Worm (Caenorhabditis elegans) whole organism, young adult: ENCODE measurements around the gene atp-2.
A peak's percentile ranks its signal among the peaks of the same experiment; 100 is the strongest.

Source experiments
- B0261.1 ChIP-seq: sonication (generic microtip); optimal IDR thresholded peaks from 2 replicates; lab custom pipeline; 2016; ENCODE audit warnings: mild to moderate bottlenecking, missing genetic modification characterization, moderate library complexity, missing compliant biosample characterization
- C17E4.6 ChIP-seq: fragments of 200-800 bp; sonication (Bioruptor generic); IDR thresholded peaks from 2 replicates; pipeline ENCODE4 v1.3.6; 2022; ENCODE audit warnings: missing genetic modification reagents, missing genetic modification characterization, missing compliant biosample characterization
- F23B12.7 ChIP-seq: sonication (generic microtip); optimal IDR thresholded peaks from 2 replicates; lab custom pipeline; 2017; ENCODE audit warnings: missing genetic modification characterization, mild to moderate bottlenecking, missing compliant biosample characterization, antibody characterized with exemption, moderate library complexity; ENCODE audit not compliant: insufficient read depth
- F37B4.10 ChIP-seq: fragments of 200-800 bp; sonication (Bioruptor generic); IDR thresholded peaks from 2 replicates; pipeline ENCODE4 v1.3.6; 2022; ENCODE audit warnings: missing genetic modification characterization, missing compliant biosample characterization
- F39B2.1 ChIP-seq: fragments of 200-800 bp; sonication (Bioruptor generic); IDR thresholded peaks from 2 replicates; pipeline ENCODE4 v1.3.6; 2022; ENCODE audit warnings: missing genetic modification reagents, missing genetic modification characterization, missing compliant biosample characterization
- F49E8.2 ChIP-seq: sonication (generic microtip); optimal IDR thresholded peaks from 3 replicates; lab custom pipeline; 2017; ENCODE audit warnings: missing genetic modification characterization, mild to moderate bottlenecking, missing compliant biosample characterization, antibody characterized with exemption, moderate library complexity; ENCODE audit not compliant: insufficient read depth
- F55B11.4 ChIP-seq: sonication (generic microtip); optimal IDR thresholded peaks from 2 replicates; lab custom pipeline; 2016; ENCODE audit warnings: missing compliant biosample characterization, missing genetic modification characterization, borderline replicate concordance; ENCODE audit not compliant: insufficient read depth
- F57A8.1 ChIP-seq: fragments of 200-800 bp; sonication (Bioruptor generic); optimal IDR thresholded peaks from 2 replicates; lab custom pipeline; 2018; ENCODE audit warnings: mild to moderate bottlenecking, missing genetic modification characterization, moderate library complexity, missing compliant biosample characterization
- K12H6.12 ChIP-seq: fragments of 200-800 bp; sonication (Bioruptor generic); optimal IDR thresholded peaks from 2 replicates; lab custom pipeline; 2018; ENCODE audit warnings: mild to moderate bottlenecking, missing genetic modification characterization, missing compliant biosample characterization
- T26A5.8 ChIP-seq: sonication (generic microtip); optimal IDR thresholded peaks from 2 replicates; lab custom pipeline; 2016; ENCODE audit warnings: missing genetic modification characterization, missing compliant biosample characterization
- Y53F4B.3 ChIP-seq: fragments of 200-800 bp; sonication (Bioruptor generic); IDR thresholded peaks from 2 replicates; pipeline ENCODE4 v1.3.6; 2022; ENCODE audit warnings: missing genetic modification reagents, missing genetic modification characterization, missing compliant biosample characterization
- Y53G8AR.9 ChIP-seq: fragments of 200-800 bp; sonication (Bioruptor generic); conservative IDR thresholded peaks from 2 replicates; pipeline ENCODE4 v1.3.6; 2022; ENCODE audit warnings: missing genetic modification reagents, missing genetic modification characterization, missing compliant biosample characterization
- Y79H2A.3 ChIP-seq: fragments of 200-800 bp; sonication (Bioruptor generic); conservative IDR thresholded peaks from 2 replicates; pipeline ENCODE4 v1.3.6; 2022; ENCODE audit warnings: missing genetic modification reagents, missing genetic modification characterization, missing compliant biosample characterization
- ZK185.1 ChIP-seq: sonication (generic microtip); optimal IDR thresholded peaks from 2 replicates; lab custom pipeline; 2016; ENCODE audit warnings: mild to moderate bottlenecking, missing genetic modification characterization, missing compliant biosample characterization; ENCODE audit not compliant: poor library complexity, severe bottlenecking
- akir-1 ChIP-seq: fragments of 200-800 bp; sonication (Bioruptor generic); optimal IDR thresholded peaks from 2 replicates; lab custom pipeline; 2018; ENCODE audit warnings: mild to moderate bottlenecking, missing genetic modification characterization, moderate library complexity, missing compliant biosample characterization
- ceh-58 ChIP-seq: fragments of 200-800 bp; sonication (Bioruptor generic); IDR thresholded peaks from 2 replicates; pipeline ENCODE4 v1.3.6; 2022; ENCODE audit warnings: missing genetic modification characterization, missing compliant biosample characterization
- ceh-79 ChIP-seq: sonication (generic microtip); optimal IDR thresholded peaks from 2 replicates; lab custom pipeline; 2017; ENCODE audit warnings: mild to moderate bottlenecking, missing genetic modification characterization, missing compliant biosample characterization
- dox-1 ChIP-seq: fragments of 200-800 bp; sonication (Bioruptor generic); IDR thresholded peaks from 2 replicates; pipeline ENCODE4 v1.3.6; 2022; ENCODE audit warnings: missing genetic modification reagents, missing genetic modification characterization, missing compliant biosample characterization
- efl-1 ChIP-seq: fragments of 150-350 bp; optimal IDR thresholded peaks from 2 replicates; lab custom pipeline; 2014; ENCODE audit warnings: missing biosample characterization, missing genetic modification reagents, missing genetic modification characterization
- egl-44 ChIP-seq: fragments of 200-800 bp; sonication (Bioruptor generic); IDR thresholded peaks from 2 replicates; pipeline ENCODE4 v1.3.6; 2022; ENCODE audit warnings: missing genetic modification reagents, missing genetic modification characterization, missing compliant biosample characterization
- fkh-3 ChIP-seq: sonication (generic microtip); optimal IDR thresholded peaks from 2 replicates; lab custom pipeline; 2016; ENCODE audit warnings: mild to moderate bottlenecking, missing genetic modification characterization, missing compliant biosample characterization
- hlh-26 ChIP-seq: fragments of 200-800 bp; sonication (Bioruptor generic); conservative IDR thresholded peaks from 2 replicates; pipeline ENCODE4 v1.3.6; 2022; ENCODE audit warnings: missing genetic modification reagents, missing genetic modification characterization, missing compliant biosample characterization
- lag-1 ChIP-seq: fragments of 200-800 bp; sonication (Bioruptor generic); IDR thresholded peaks from 2 replicates; pipeline ENCODE4 v1.3.6; 2022; ENCODE audit warnings: missing genetic modification reagents, missing genetic modification characterization, missing compliant biosample characterization
- lsl-1 ChIP-seq: fragments of 200-800 bp; sonication (Bioruptor generic); optimal IDR thresholded peaks from 2 replicates; lab custom pipeline; 2018; ENCODE audit warnings: mild to moderate bottlenecking, missing genetic modification characterization, moderate library complexity, missing compliant biosample characterization
- madf-3 ChIP-seq: fragments of 200-800 bp; sonication (Bioruptor generic); IDR thresholded peaks from 2 replicates; pipeline ENCODE4 v1.3.6; 2022; ENCODE audit warnings: missing genetic modification reagents, missing genetic modification characterization, missing compliant biosample characterization
- mxl-1 ChIP-seq: sonication (generic microtip); optimal IDR thresholded peaks from 2 replicates; lab custom pipeline; 2016; ENCODE audit warnings: missing genetic modification characterization, missing compliant biosample characterization
- nhr-179 ChIP-seq: sonication (generic microtip); optimal IDR thresholded peaks from 2 replicates; lab custom pipeline; 2016; ENCODE audit warnings: mild to moderate bottlenecking, missing genetic modification characterization, missing compliant biosample characterization
- nhr-27 ChIP-seq: fragments of 200-800 bp; sonication (Bioruptor generic); optimal IDR thresholded peaks from 2 replicates; lab custom pipeline; 2018; ENCODE audit warnings: mild to moderate bottlenecking, missing genetic modification characterization, moderate library complexity, missing compliant biosample characterization
- pha-4 ChIP-seq: fragments of 150-350 bp; sonication (generic microtip); optimal IDR thresholded peaks from 2 replicates; lab custom pipeline; 2014; ENCODE audit warnings: missing biosample characterization, missing genetic modification reagents, missing genetic modification characterization
- snpc-1.3 ChIP-seq: sonication (generic microtip); optimal IDR thresholded peaks from 2 replicates; lab custom pipeline; 2017; ENCODE audit warnings: missing genetic modification characterization, mild to moderate bottlenecking, missing compliant biosample characterization, antibody characterized with exemption, moderate library complexity, missing genotype, missing genetic modification reagents; ENCODE audit not compliant: insufficient read depth
- snpc-3.4 ChIP-seq: sonication (generic microtip); optimal IDR thresholded peaks from 2 replicates; lab custom pipeline; 2017; ENCODE audit warnings: missing genetic modification characterization, mild to moderate bottlenecking, missing compliant biosample characterization, antibody characterized with exemption, moderate library complexity, missing genotype, missing genetic modification reagents
- xnd-1 ChIP-seq: sonication (generic microtip); optimal IDR thresholded peaks from 2 replicates; lab custom pipeline; 2016; ENCODE audit warnings: missing genotype, missing genetic modification reagents, missing genetic modification characterization, missing compliant biosample characterization
- ztf-6 ChIP-seq: fragments of 200-800 bp; sonication (Bioruptor generic); IDR thresholded peaks from 2 replicates; pipeline ENCODE4 v1.3.6; 2022; ENCODE audit warnings: missing genetic modification reagents, missing genetic modification characterization, missing compliant biosample characterization

Gene atp-2

ce11 chrIII:5225321-5225720, 2.9 kb upstream of the atp-2 start, which contains the start of gene nex-1:
TSS of gene nex-1 (plus strand) at chrIII:5225621.
- TF ChIP-seq B0261.1 (no peak), F49E8.2 (tag; lab: Kevin White, UChicago) (no peak), hlh-26 (GFP tag; lab: Robert Waterston, UW) (no peak), snpc-1.3 (tag; lab: Kevin White, UChicago) (peak; percentile 13), efl-1 (GFP tag; lab: Kevin White, UChicago) (peak; percentile 10), lsl-1 (GFP tag; lab: Kevin White, UChicago) (peak; percentile 68), ztf-6 (GFP tag; lab: Robert Waterston, UW) (no peak), fkh-3 (tag; lab: Kevin White, UChicago) (no peak), xnd-1 (tag; lab: Kevin White, UChicago) (no peak), pha-4 (tag; lab: Kevin White, UChicago) (no peak), akir-1 (GFP tag; lab: Kevin White, UChicago) (no peak), lag-1 (GFP tag; lab: Robert Waterston, UW) (no peak), F23B12.7 (no peak)

ce11 chrIII:5228839-5229238, 622 bp downstream of the atp-2 start:
- TF ChIP-seq K12H6.12 (tag; lab: Kevin White, UChicago) = no peak
- TF ChIP-seq nhr-27 (tag; lab: Kevin White, UChicago) = no peak
- no peak for TF ChIP-seq ceh-79
- no peak for TF ChIP-seq madf-3 (GFP tag; lab: Robert Waterston, UW)
- TF ChIP-seq Y53F4B.3 (GFP tag; lab: Robert Waterston, UW) = no peak
- no peak for TF ChIP-seq Y79H2A.3 (GFP tag; lab: Robert Waterston, UW)
- no peak for TF ChIP-seq T26A5.8 (tag; lab: Kevin White, UChicago)
- TF ChIP-seq nhr-179 (tag; lab: Kevin White, UChicago) = no peak
- TF ChIP-seq egl-44 (GFP tag; lab: Robert Waterston, UW) = no peak
- TF ChIP-seq F39B2.1 (GFP tag; lab: Robert Waterston, UW) = no peak
- TF ChIP-seq F55B11.4 (tag; lab: Kevin White, UChicago) = no peak
- TF ChIP-seq lsl-1 (GFP tag; lab: Kevin White, UChicago) = no peak
- no peak for TF ChIP-seq F57A8.1
- no peak for TF ChIP-seq dox-1 (GFP tag; lab: Robert Waterston, UW)
- TF ChIP-seq C17E4.6 (GFP tag; lab: Robert Waterston, UW) = no peak
- TF ChIP-seq snpc-3.4 (tag; lab: Kevin White, UChicago) = no peak
- TF ChIP-seq, all 124 proteins: peak for 0

- TF ChIP-seq K12H6.12 (tag; lab: Kevin White, UChicago) (no peak), ZK185.1 (tag; lab: Kevin White, UChicago) (peak; percentile 4), F37B4.10 (GFP tag; lab: Robert Waterston, UW) (0 out of 2 replicates have a peak, but pooled peaks have one; percentile 27), mxl-1 (tag; lab: Kevin White, UChicago) (no peak), madf-3 (GFP tag; lab: Robert Waterston, UW) (0 out of 2 replicates have a peak, but pooled peaks have one; percentile 28), Y53G8AR.9 (GFP tag; lab: Robert Waterston, UW) (peak; percentile 34; the same call in 1 of the 2 replicates), ceh-58 (GFP tag; lab: Robert Waterston, UW) (0 out of 2 replicates have a peak, but pooled peaks have one; percentile 60)
- TF ChIP-seq, all 124 proteins: peak for 5
These were observed 1.5 kb downstream of the atp-2 start for ce11 chrIII:5229511-5230250.
